Worm (Caenorhabditis elegans) whole organism, late embryonic: ENCODE measurements around the gene dhps-1.

Experiments used
- ama-1 ChIP-seq: fragments of 150-350 bp; optimal IDR thresholded peaks from 2 replicates; lab custom pipeline; 2014
- ceh-31 ChIP-seq: sonication (generic microtip); optimal IDR thresholded peaks from 2 replicates; lab custom pipeline; 2016; ENCODE audit warnings: missing genetic modification characterization, missing compliant biosample characterization
- dmd-4 ChIP-seq: sonication (generic microtip); optimal IDR thresholded peaks from 2 replicates; lab custom pipeline; 2016; ENCODE audit warnings: borderline replicate concordance, missing genetic modification characterization, missing compliant biosample characterization
- hlh-15 ChIP-seq: sonication (generic microtip); optimal IDR thresholded peaks from 2 replicates; lab custom pipeline; 2016; ENCODE audit warnings: missing genetic modification characterization, missing compliant biosample characterization
- pha-4 ChIP-seq: fragments of 150-350 bp; optimal IDR thresholded peaks from 2 replicates; lab custom pipeline; 2018; ENCODE audit warnings: missing biosample characterization, missing genetic modification reagents, missing genetic modification characterization

DNA sequence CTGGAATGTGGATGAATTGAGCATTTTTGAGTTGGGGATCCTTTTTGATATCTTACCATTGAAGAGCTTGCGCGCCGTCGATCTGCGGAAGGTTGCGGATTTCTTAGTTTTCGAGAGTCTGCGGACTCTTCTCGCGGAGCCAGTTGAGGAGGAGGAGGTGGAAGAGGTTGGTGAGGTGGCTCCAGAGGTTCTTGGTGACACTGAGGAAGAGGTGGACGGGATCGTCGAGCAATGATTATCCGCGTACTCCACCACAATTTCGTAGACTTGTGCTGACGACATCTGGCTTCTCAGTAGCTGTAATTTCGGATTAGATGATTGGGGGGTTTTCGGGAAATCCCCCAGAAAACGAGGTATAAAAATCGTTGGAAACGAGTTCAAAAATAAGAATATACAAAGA is 15.4 kb upstream of the dhps-1 start, which contains the start of gene Y17G7B.21:
- TF ChIP-seq ceh-31 (tag; lab: Kevin White, UChicago) (no peak), ama-1 (lab: Kevin White, UChicago) (peak; percentile 73), dmd-4 (tag; lab: Kevin White, UChicago) (no peak), hlh-15 (tag; lab: Kevin White, UChicago) (no peak), pha-4 (tag; lab: Kevin White, UChicago) (no peak)
